Worm (Caenorhabditis elegans) whole organism, L1 larva: ENCODE results near the gene mltn-6.

ENCODE experiments used
- C04F5.9 ChIP-seq: sonication (generic microtip); optimal IDR thresholded peaks from 2 replicates; lab custom pipeline; 2016; ENCODE audit warnings: missing genetic modification characterization, missing compliant biosample characterization
- C34B4.2 ChIP-seq: sonication (generic microtip); optimal IDR thresholded peaks from 2 replicates; lab custom pipeline; 2017; ENCODE audit warnings: mild to moderate bottlenecking, missing genetic modification characterization, missing compliant biosample characterization
- Y116A8C.19 ChIP-seq: sonication (generic microtip); optimal IDR thresholded peaks from 2 replicates; lab custom pipeline; 2016; ENCODE audit warnings: missing compliant biosample characterization, missing genetic modification characterization, borderline replicate concordance
- alr-1 ChIP-seq: fragments of 200-800 bp; sonication (Bioruptor generic); optimal IDR thresholded peaks from 2 replicates; lab custom pipeline; 2018; ENCODE audit warnings: borderline replicate concordance, mild to moderate bottlenecking, missing genetic modification characterization, missing compliant biosample characterization
- aly-2 ChIP-seq: fragments of 150-350 bp; optimal IDR thresholded peaks from 2 replicates; lab custom pipeline; 2014; ENCODE audit warnings: missing biosample characterization, missing genetic modification characterization
- ama-1 ChIP-seq: fragments of 150-350 bp; optimal IDR thresholded peaks from 2 replicates; lab custom pipeline; 2014
- ceh-63 ChIP-seq: fragments of 200-800 bp; sonication (Bioruptor generic); optimal IDR thresholded peaks from 2 replicates; lab custom pipeline; 2018; ENCODE audit warnings: mild to moderate bottlenecking, missing genetic modification characterization, missing compliant biosample characterization
- ceh-8 ChIP-seq: fragments of 200-800 bp; sonication (Bioruptor generic); optimal IDR thresholded peaks from 2 replicates; lab custom pipeline; 2018; ENCODE audit warnings: mild to moderate bottlenecking, missing genetic modification characterization, moderate library complexity, missing compliant biosample characterization
- ceh-82 ChIP-seq, 3 experiments: fragments of 150-350 bp in 1 of 3; sonication (generic microtip) in 2 of 3; optimal IDR thresholded peaks; 2 replicates each; lab custom pipeline; 2014 to 2017; ENCODE audit warnings: missing biosample characterization in 3 of 3, missing genetic modification characterization in 3 of 3
- ceh-88 ChIP-seq: fragments of 200-800 bp; sonication (Bioruptor generic); IDR thresholded peaks from 2 replicates; pipeline ENCODE4 v1.3.6; 2022; ENCODE audit warnings: missing genetic modification characterization, missing compliant biosample characterization
- ceh-90 ChIP-seq: sonication (generic microtip); optimal IDR thresholded peaks from 2 replicates; lab custom pipeline; 2016; ENCODE audit warnings: missing genetic modification characterization, missing compliant biosample characterization
- dpl-1 ChIP-seq, 3 experiments: fragments of 150-350 bp in 2 of 3; sonication (generic microtip) in 1 of 3; optimal IDR thresholded peaks; 2 replicates each; lab custom pipeline; 2014 to 2017; ENCODE audit warnings: missing biosample characterization in 3 of 3, missing genetic modification characterization in 3 of 3, missing genetic modification reagents in 3 of 3
- dsc-1 ChIP-seq: sonication (generic microtip); optimal IDR thresholded peaks from 2 replicates; lab custom pipeline; 2016; ENCODE audit warnings: mild to moderate bottlenecking, missing genetic modification characterization, missing compliant biosample characterization
- efl-1 ChIP-seq, 4 experiments: fragments of 150-350 bp; optimal IDR thresholded peaks in 3 of 4; peaks in 1 of 4; 1 replicate in 1 of 4; 2 replicates in 3 of 4; lab custom pipeline; 2014; ENCODE audit warnings: missing biosample characterization in 2 of 4, missing genetic modification characterization in 2 of 4, missing genetic modification reagents in 2 of 4
- egl-13 ChIP-seq: sonication (generic microtip); optimal IDR thresholded peaks from 2 replicates; lab custom pipeline; 2016; ENCODE audit warnings: missing genotype, missing genetic modification reagents, missing genetic modification characterization, missing compliant biosample characterization
- egl-27 ChIP-seq, 2 experiments: fragments of 150-350 bp in 1 of 2; sonication (generic microtip); optimal IDR thresholded peaks; 3 replicates each; lab custom pipeline; 2017 to 2018; ENCODE audit warnings: missing biosample characterization in 2 of 2, missing genetic modification characterization in 2 of 2, missing genetic modification reagents in 2 of 2
- elt-2 ChIP-seq: sonication (generic microtip); optimal IDR thresholded peaks from 2 replicates; lab custom pipeline; 2016; ENCODE audit warnings: missing genetic modification characterization, mild to moderate bottlenecking, inconsistent platforms, missing compliant biosample characterization, missing genetic modification reagents
- ets-5 ChIP-seq: fragments of 200-800 bp; sonication (Bioruptor generic); IDR thresholded peaks from 2 replicates; pipeline ENCODE4 v1.3.6; 2022; ENCODE audit warnings: missing genetic modification characterization, missing compliant biosample characterization
- fkh-10 ChIP-seq: sonication (generic microtip); optimal IDR thresholded peaks from 2 replicates; lab custom pipeline; 2017; ENCODE audit warnings: missing biosample characterization, missing genetic modification reagents, missing genetic modification characterization
- fkh-8 ChIP-seq: sonication (generic microtip); optimal IDR thresholded peaks from 2 replicates; lab custom pipeline; 2016; ENCODE audit warnings: mild to moderate bottlenecking, missing genetic modification characterization, missing compliant biosample characterization
- fos-1 ChIP-seq: fragments of 150-350 bp; optimal IDR thresholded peaks from 2 replicates; lab custom pipeline; 2014; ENCODE audit warnings: missing biosample characterization, missing genetic modification characterization
- irx-1 ChIP-seq: sonication (generic microtip); optimal IDR thresholded peaks from 2 replicates; lab custom pipeline; 2016; ENCODE audit warnings: missing genetic modification characterization, missing compliant biosample characterization
- jun-1 ChIP-seq: fragments of 150-350 bp; optimal IDR thresholded peaks from 2 replicates; lab custom pipeline; 2014; ENCODE audit warnings: missing biosample characterization, missing genetic modification reagents, missing genetic modification characterization
- lin-13 ChIP-seq: fragments of 150-350 bp; optimal IDR thresholded peaks from 2 replicates; lab custom pipeline; 2014; ENCODE audit warnings: missing biosample characterization, missing genetic modification reagents, missing genetic modification characterization
- lin-15B ChIP-seq: fragments of 150-350 bp; sonication (generic microtip); optimal IDR thresholded peaks from 3 replicates; lab custom pipeline; 2014; ENCODE audit warnings: missing biosample characterization, missing genetic modification characterization
- lin-35 ChIP-seq, 2 experiments: fragments of 150-350 bp; optimal IDR thresholded peaks; 2 replicates each; lab custom pipeline; 2014; ENCODE audit warnings: missing biosample characterization in 2 of 2, missing genetic modification characterization in 2 of 2, missing genetic modification reagents in 2 of 2
- lin-39 ChIP-seq: fragments of 150-350 bp; optimal IDR thresholded peaks from 2 replicates; lab custom pipeline; 2014; ENCODE audit warnings: missing biosample characterization, missing genetic modification reagents, missing genetic modification characterization
- nhr-11 ChIP-seq: fragments of 150-350 bp; optimal IDR thresholded peaks from 2 replicates; lab custom pipeline; 2014; ENCODE audit warnings: missing biosample characterization, missing genetic modification characterization
- nhr-12 ChIP-seq: sonication (generic microtip); optimal IDR thresholded peaks from 2 replicates; lab custom pipeline; 2017; ENCODE audit warnings: missing biosample characterization, missing genetic modification characterization
- nhr-19 ChIP-seq: fragments of 200-800 bp; sonication (Bioruptor generic); conservative IDR thresholded peaks from 2 replicates; pipeline ENCODE4 v1.3.6; 2022; ENCODE audit warnings: missing genetic modification characterization, missing compliant biosample characterization
- nhr-20 ChIP-seq: sonication (generic microtip); optimal IDR thresholded peaks from 2 replicates; lab custom pipeline; 2016; ENCODE audit warnings: mild to moderate bottlenecking, missing genetic modification characterization, missing compliant biosample characterization
- nhr-71 ChIP-seq: sonication (generic microtip); optimal IDR thresholded peaks from 2 replicates; lab custom pipeline; 2016; ENCODE audit warnings: mild to moderate bottlenecking, missing genetic modification characterization, moderate library complexity, missing compliant biosample characterization
- nhr-76 ChIP-seq: sonication (generic microtip); optimal IDR thresholded peaks from 2 replicates; lab custom pipeline; 2017; ENCODE audit warnings: missing biosample characterization, missing genetic modification characterization
- nhr-90 ChIP-seq: sonication (generic microtip); optimal IDR thresholded peaks from 2 replicates; lab custom pipeline; 2016; ENCODE audit warnings: mild to moderate bottlenecking, missing genetic modification characterization, missing compliant biosample characterization; ENCODE audit not compliant: poor library complexity
- pax-3 ChIP-seq: fragments of 200-800 bp; sonication (Bioruptor generic); optimal IDR thresholded peaks from 2 replicates; lab custom pipeline; 2018; ENCODE audit warnings: mild to moderate bottlenecking, missing genetic modification characterization, moderate library complexity, missing compliant biosample characterization
- pqm-1 ChIP-seq: sonication (generic microtip); optimal IDR thresholded peaks from 3 replicates; lab custom pipeline; 2017; ENCODE audit warnings: missing biosample characterization, missing genetic modification characterization
- snu-23 ChIP-seq: sonication (generic microtip); optimal IDR thresholded peaks from 2 replicates; lab custom pipeline; 2016; ENCODE audit warnings: missing genetic modification characterization, missing compliant biosample characterization
- sox-4 ChIP-seq: sonication (generic microtip); optimal IDR thresholded peaks from 2 replicates; lab custom pipeline; 2016; ENCODE audit warnings: missing genetic modification characterization, missing compliant biosample characterization
- sptf-1 ChIP-seq: fragments of 150-350 bp; optimal IDR thresholded peaks from 2 replicates; lab custom pipeline; 2014; ENCODE audit warnings: missing biosample characterization, missing genetic modification characterization
- swsn-7 ChIP-seq: sonication (generic microtip); optimal IDR thresholded peaks from 2 replicates; lab custom pipeline; 2016; ENCODE audit warnings: missing genetic modification characterization, missing compliant biosample characterization
- tlp-1 ChIP-seq: fragments of 150-350 bp; optimal IDR thresholded peaks from 2 replicates; lab custom pipeline; 2014; ENCODE audit warnings: missing biosample characterization, missing genetic modification characterization
- unc-130 ChIP-seq: fragments of 150-350 bp; optimal IDR thresholded peaks from 2 replicates; lab custom pipeline; 2017; ENCODE audit warnings: missing biosample characterization, missing genetic modification characterization, inconsistent platforms
- unc-30 ChIP-seq: sonication (generic microtip); optimal IDR thresholded peaks from 2 replicates; lab custom pipeline; 2017; ENCODE audit warnings: missing biosample characterization, missing genetic modification characterization
- vab-15 ChIP-seq: sonication (generic microtip); optimal IDR thresholded peaks from 2 replicates; lab custom pipeline; 2017; ENCODE audit warnings: missing genotype, mild to moderate bottlenecking, missing genetic modification characterization, missing compliant biosample characterization
- xbp-1 ChIP-seq: sonication (generic microtip); optimal IDR thresholded peaks from 2 replicates; lab custom pipeline; 2016; ENCODE audit warnings: missing genetic modification characterization, missing compliant biosample characterization
- zag-1 ChIP-seq: fragments of 150-350 bp; optimal IDR thresholded peaks from 2 replicates; lab custom pipeline; 2014; ENCODE audit warnings: missing biosample characterization, missing genetic modification characterization
- ztf-4 ChIP-seq: fragments of 150-350 bp; optimal IDR thresholded peaks from 2 replicates; lab custom pipeline; 2014; ENCODE audit warnings: missing biosample characterization, missing genetic modification characterization

Gene mltn-6

ce11 chrV:364650-365049, at the start of gene mltn-6:
mltn-6 (plus strand) TSS chrV:364950.
- TF ChIP-seq unc-30 (tag; lab: Kevin White, UChicago) (no peak), ceh-63 (GFP tag; lab: Kevin White, UChicago) (no peak), xbp-1 (tag; lab: Kevin White, UChicago) (no peak), dsc-1 (no peak), nhr-20 (no peak), vab-15 (tag; lab: Kevin White, UChicago) (no peak), lin-35 (GFP tag; optimal IDR thresholded peaks at IDR 0.05; lab: Kevin White, UChicago) (no peak)

DNA sequence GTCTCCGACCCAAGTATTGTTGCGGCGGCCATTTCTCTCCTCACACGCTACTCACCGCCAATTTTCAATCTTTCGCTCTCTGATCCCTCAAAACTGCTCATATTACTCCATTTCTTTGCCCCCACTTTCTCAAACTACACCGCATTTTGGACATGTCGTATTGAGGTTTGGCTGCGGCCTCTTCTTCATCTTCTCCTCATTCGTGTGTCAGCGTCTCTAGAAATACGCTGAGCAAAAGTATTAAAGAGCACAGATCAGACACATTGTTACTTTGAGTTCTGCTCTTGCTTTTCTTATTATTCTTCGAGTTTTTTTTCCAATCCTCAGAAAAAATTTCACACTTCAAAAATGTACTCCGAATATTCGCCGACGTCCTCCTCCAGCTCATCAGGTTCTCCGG, 44.7 kb upstream of the mltn-6 start:
- TF ChIP-seq nhr-20, result peak; percentile 56
- TF ChIP-seq egl-27 (tag; optimal IDR thresholded peaks at IDR 0.05; lab: Kevin White, UChicago), result no peak
- no peak for TF ChIP-seq fkh-10 (GFP tag; lab: Kevin White, UChicago)
- no peak for TF ChIP-seq nhr-11
- no peak for TF ChIP-seq xbp-1 (tag; lab: Kevin White, UChicago)
- no peak for TF ChIP-seq lin-15B
- no peak for TF ChIP-seq sptf-1 (tag; lab: Kevin White, UChicago)
- TF ChIP-seq irx-1, result no peak
- TF ChIP-seq egl-13 (tag; lab: Kevin White, UChicago), result no peak
- TF ChIP-seq nhr-76 (tag; lab: Kevin White, UChicago), result no peak
- TF ChIP-seq nhr-12 (tag; lab: Kevin White, UChicago), result no peak
- TF ChIP-seq Y116A8C.19, result no peak
- no peak for TF ChIP-seq ceh-8 (GFP tag; lab: Kevin White, UChicago)
- no peak for TF ChIP-seq C34B4.2 (tag; lab: Kevin White, UChicago)
- TF ChIP-seq swsn-7 (tag; lab: Kevin White, UChicago), result no peak
- no peak for TF ChIP-seq pax-3 (tag; lab: Kevin White, UChicago)
- no peak for TF ChIP-seq efl-1 (optimal IDR thresholded peaks at IDR 0.05; lab: Kevin White, UChicago)
- TF ChIP-seq efl-1 (GFP tag; optimal IDR thresholded peaks at IDR 0.05 in 1 of 2; lab: Kevin White, UChicago), result no peak
- TF ChIP-seq sox-4 (tag; lab: Kevin White, UChicago), result no peak
- no peak for TF ChIP-seq elt-2
- no peak for TF ChIP-seq fos-1 (tag; lab: Kevin White, UChicago)
- TF ChIP-seq dpl-1 (GFP tag; optimal IDR thresholded peaks at IDR 0.05; lab: Kevin White, UChicago), result no peak
- TF ChIP-seq tlp-1 (tag; lab: Kevin White, UChicago), result no peak
- TF ChIP-seq alr-1 (tag; lab: Kevin White, UChicago), result no peak
- no peak for TF ChIP-seq lin-13 (GFP tag; lab: Kevin White, UChicago)
- TF ChIP-seq ets-5 (GFP tag; lab: Robert Waterston, UW), result no peak
- no peak for TF ChIP-seq unc-130 (tag; lab: Kevin White, UChicago)
- peak; percentile 12 for TF ChIP-seq nhr-71 (tag; lab: Kevin White, UChicago)
- no peak for TF ChIP-seq ceh-88 (GFP tag; lab: Robert Waterston, UW)
- peak in 1 of 3 experiments; percentile 10 for TF ChIP-seq ceh-82 (tag; optimal IDR thresholded peaks at IDR 0.05; lab: Kevin White, UChicago)
- no peak for TF ChIP-seq vab-15 (tag; lab: Kevin White, UChicago)
- TF ChIP-seq fkh-8, result peak; percentile 54

ce11 chrV:330625-331024, 34.1 kb upstream of the mltn-6 start, which contains the start of gene abt-4:
abt-4 (minus strand) TSS chrV:330725.
- TF ChIP-seq efl-1 (optimal IDR thresholded peaks at IDR 0.05; lab: Kevin White, UChicago) (no peak), efl-1 (GFP tag; optimal IDR thresholded peaks at IDR 0.05 in 1 of 2; lab: Kevin White, UChicago) (peak in 1 of 2 experiments; percentile 10), lin-39 (tag; lab: Kevin White, UChicago) (no peak)

- TF ChIP-seq C04F5.9 (no peak), dsc-1 (no peak), egl-13 (tag; lab: Kevin White, UChicago) (no peak), nhr-11 (no peak), ama-1 (no peak), xbp-1 (tag; lab: Kevin White, UChicago) (no peak), aly-2 (tag; lab: Kevin White, UChicago) (no peak), jun-1 (tag; lab: Kevin White, UChicago) (no peak), nhr-19 (GFP tag; lab: Robert Waterston, UW) (no peak), C34B4.2 (tag; lab: Kevin White, UChicago) (no peak), zag-1 (no peak), dpl-1 (GFP tag; optimal IDR thresholded peaks at IDR 0.05; lab: Kevin White, UChicago) (no peak), nhr-90 (tag; lab: Kevin White, UChicago) (no peak), ceh-90 (tag; lab: Kevin White, UChicago) (no peak), snu-23 (no peak), pqm-1 (tag; lab: Kevin White, UChicago) (no peak), efl-1 (optimal IDR thresholded peaks at IDR 0.05; lab: Kevin White, UChicago) (no peak), efl-1 (GFP tag; optimal IDR thresholded peaks at IDR 0.05 in 1 of 2; lab: Kevin White, UChicago) (no peak), vab-15 (tag; lab: Kevin White, UChicago) (no peak), ztf-4 (tag; lab: Kevin White, UChicago) (no peak)
These were observed 33.5 kb upstream of the mltn-6 start for ce11 chrV:331245-331644.
